Worm (Caenorhabditis elegans) whole organism, L4 larva: ENCODE measurements around the gene asns-2.

Experiments used
- F10B5.3 ChIP-seq: sonication (generic microtip); optimal IDR thresholded peaks from 2 replicates; lab custom pipeline; 2016; ENCODE audit warnings: mild to moderate bottlenecking, missing genetic modification characterization, missing compliant biosample characterization
- Y105C5A.15 ChIP-seq: fragments of 200-800 bp; sonication (Bioruptor generic); IDR thresholded peaks from 2 replicates; pipeline ENCODE4 v1.3.6; 2022; ENCODE audit warnings: missing genetic modification characterization, missing compliant biosample characterization
- Y5F2A.4 ChIP-seq: fragments of 200-800 bp; sonication (Bioruptor generic); optimal IDR thresholded peaks from 2 replicates; lab custom pipeline; 2018; ENCODE audit warnings: mild to moderate bottlenecking, missing genetic modification characterization, missing compliant biosample characterization
- ZK546.5 ChIP-seq, 2 experiments: sonication (generic microtip); optimal IDR thresholded peaks; 2 replicates each; lab custom pipeline; 2017; ENCODE audit warnings: missing biosample characterization in 2 of 2, missing genetic modification characterization in 2 of 2
- aha-1 ChIP-seq: fragments of 150-350 bp; peaks from one replicate; lab custom pipeline; 2014; ENCODE audit warnings: missing biosample characterization, missing genetic modification characterization
- ceh-32 ChIP-seq: sonication (generic microtip); optimal IDR thresholded peaks from 2 replicates; lab custom pipeline; 2016; ENCODE audit warnings: mild to moderate bottlenecking, missing genetic modification characterization, missing compliant biosample characterization; ENCODE audit not compliant: poor library complexity
- ces-1 ChIP-seq: fragments of 150-350 bp; sonication (generic microtip); optimal IDR thresholded peaks from 4 replicates; lab custom pipeline; 2014; ENCODE audit warnings: missing biosample characterization, missing genetic modification reagents, missing genetic modification characterization
- ctbp-1 ChIP-seq: fragments of 200-800 bp; sonication (Bioruptor generic); IDR thresholded peaks from 2 replicates; pipeline ENCODE4 v1.3.6; 2022; ENCODE audit warnings: missing genetic modification reagents, missing genetic modification characterization, missing compliant biosample characterization
- daf-12 ChIP-seq: fragments of 150-350 bp; optimal IDR thresholded peaks from 2 replicates; lab custom pipeline; 2014; ENCODE audit warnings: missing biosample characterization, missing genetic modification reagents, missing genetic modification characterization
- daf-16 ChIP-seq, 3 experiments: sonication (generic microtip); optimal IDR thresholded peaks; 2 replicates each; lab custom pipeline; 2016 to 2017; ENCODE audit warnings: missing genetic modification characterization in 3 of 3, missing genetic modification reagents in 3 of 3, mild to moderate bottlenecking in 2 of 3, missing compliant biosample characterization in 2 of 3, missing biosample characterization in 1 of 3, moderate library complexity in 1 of 3
- daf-8 ChIP-seq: fragments of 200-800 bp; sonication (Bioruptor generic); IDR thresholded peaks from 2 replicates; pipeline ENCODE4 v1.3.6; 2022; ENCODE audit warnings: missing genetic modification characterization, missing compliant biosample characterization
- dmd-6 ChIP-seq: fragments of 200-800 bp; sonication (Bioruptor generic); IDR thresholded peaks from 2 replicates; pipeline ENCODE4 v1.3.6; 2022; ENCODE audit warnings: missing genetic modification reagents, missing genetic modification characterization, missing compliant biosample characterization
- dmd-8 ChIP-seq: fragments of 200-800 bp; sonication (Bioruptor generic); IDR thresholded peaks from 2 replicates; pipeline ENCODE4 v1.3.6; 2022; ENCODE audit warnings: missing genetic modification characterization, missing compliant biosample characterization
- dmd-9 ChIP-seq: fragments of 200-800 bp; sonication (Bioruptor generic); IDR thresholded peaks from 2 replicates; pipeline ENCODE4 v1.3.6; 2022; ENCODE audit warnings: missing genetic modification reagents, missing genetic modification characterization, missing compliant biosample characterization
- dpl-1 ChIP-seq: fragments of 150-350 bp; optimal IDR thresholded peaks from 2 replicates; lab custom pipeline; 2014; ENCODE audit warnings: missing biosample characterization, missing genetic modification reagents, missing genetic modification characterization
- dve-1 ChIP-seq: sonication (generic microtip); optimal IDR thresholded peaks from 2 replicates; lab custom pipeline; 2017; ENCODE audit warnings: antibody characterized with exemption, mild to moderate bottlenecking, missing genetic modification characterization, missing compliant biosample characterization; ENCODE audit not compliant: insufficient read depth
- fos-1 ChIP-seq: fragments of 150-350 bp; optimal IDR thresholded peaks from 2 replicates; lab custom pipeline; 2014; ENCODE audit warnings: missing biosample characterization, missing genetic modification characterization
- hif-1 ChIP-seq, 2 experiments: sonication (generic microtip); optimal IDR thresholded peaks; 2 replicates each; lab custom pipeline; 2016 to 2017; ENCODE audit warnings: missing compliant biosample characterization in 2 of 2, missing genetic modification characterization in 2 of 2, missing genetic modification reagents in 2 of 2, missing genotype in 2 of 2, mild to moderate bottlenecking in 1 of 2
- hlh-11 ChIP-seq: fragments of 200-800 bp; sonication (Bioruptor generic); optimal IDR thresholded peaks from 2 replicates; lab custom pipeline; 2018; ENCODE audit warnings: mild to moderate bottlenecking, missing genetic modification characterization, missing compliant biosample characterization
- hlh-30 ChIP-seq: sonication (generic microtip); optimal IDR thresholded peaks from 2 replicates; lab custom pipeline; 2017; ENCODE audit warnings: antibody characterized with exemption, mild to moderate bottlenecking, missing genetic modification characterization, missing compliant biosample characterization; ENCODE audit not compliant: insufficient read depth
- lim-7 ChIP-seq: fragments of 200-800 bp; sonication (Bioruptor generic); IDR thresholded peaks from 2 replicates; pipeline ENCODE4 v1.3.6; 2022; ENCODE audit warnings: missing genetic modification characterization, missing compliant biosample characterization
- lin-15B ChIP-seq: fragments of 150-350 bp; sonication (generic microtip); optimal IDR thresholded peaks from 3 replicates; lab custom pipeline; 2014; ENCODE audit warnings: missing biosample characterization, missing genetic modification characterization
- lin-29 ChIP-seq: fragments of 200-800 bp; sonication (Bioruptor generic); IDR thresholded peaks from 2 replicates; pipeline ENCODE4 v1.3.6; 2022; ENCODE audit warnings: missing genetic modification reagents, missing genetic modification characterization, missing compliant biosample characterization
- lsy-2 ChIP-seq, 2 experiments: fragments of 150-350 bp in 1 of 2; sonication (generic microtip) in 1 of 2; optimal IDR thresholded peaks; 2 replicates each; lab custom pipeline; 2014 to 2017; ENCODE audit warnings: missing biosample characterization in 2 of 2, missing genetic modification characterization in 2 of 2
- madf-5 ChIP-seq, 2 experiments: fragments of 200-800 bp; sonication (Bioruptor generic); IDR thresholded peaks; 2 replicates each; pipeline ENCODE4 v1.3.6; 2022; ENCODE audit warnings: missing compliant biosample characterization in 2 of 2, missing genetic modification characterization in 2 of 2
- mdl-1 ChIP-seq, 2 experiments: fragments of 150-350 bp in 1 of 2; sonication (generic microtip) in 1 of 2; optimal IDR thresholded peaks; 2 replicates each; lab custom pipeline; 2014 to 2017; ENCODE audit warnings: missing biosample characterization in 2 of 2, missing genetic modification characterization in 2 of 2
- mep-1 ChIP-seq: fragments of 150-350 bp; sonication (generic microtip); optimal IDR thresholded peaks from 3 replicates; lab custom pipeline; 2014; ENCODE audit warnings: missing biosample characterization, missing genetic modification characterization
- mes-2 ChIP-seq: sonication (generic microtip); optimal IDR thresholded peaks from 2 replicates; lab custom pipeline; 2016; ENCODE audit warnings: missing genotype, mild to moderate bottlenecking, missing genetic modification characterization, missing compliant biosample characterization; ENCODE audit not compliant: poor library complexity, severe bottlenecking
- mxl-3 ChIP-seq: fragments of 200-800 bp; sonication (Bioruptor generic); optimal IDR thresholded peaks from 2 replicates; lab custom pipeline; 2018; ENCODE audit warnings: mild to moderate bottlenecking, missing genetic modification characterization, missing compliant biosample characterization
- nhr-111 ChIP-seq: fragments of 200-800 bp; sonication (Bioruptor generic); optimal IDR thresholded peaks from 2 replicates; lab custom pipeline; 2018; ENCODE audit warnings: mild to moderate bottlenecking, missing genetic modification characterization, missing compliant biosample characterization
- nhr-237 ChIP-seq: sonication (generic microtip); optimal IDR thresholded peaks from 2 replicates; lab custom pipeline; 2017; ENCODE audit warnings: missing biosample characterization, missing genetic modification characterization
- nhr-28 ChIP-seq: fragments of 150-350 bp; optimal IDR thresholded peaks from 2 replicates; lab custom pipeline; 2014; ENCODE audit warnings: missing biosample characterization, missing genetic modification characterization
- nhr-42 ChIP-seq: fragments of 200-800 bp; sonication (Bioruptor generic); IDR thresholded peaks from 2 replicates; pipeline ENCODE4 v1.3.6; 2022; ENCODE audit warnings: missing genetic modification characterization, missing compliant biosample characterization
- php-3 ChIP-seq: fragments of 200-800 bp; sonication (Bioruptor generic); IDR thresholded peaks from 2 replicates; pipeline ENCODE4 v1.3.6; 2022; ENCODE audit warnings: missing genetic modification reagents, missing genetic modification characterization, missing compliant biosample characterization
- pqm-1 ChIP-seq: sonication (generic microtip); optimal IDR thresholded peaks from 2 replicates; lab custom pipeline; 2017; ENCODE audit warnings: missing biosample characterization, missing genetic modification characterization
- rbr-2 ChIP-seq: sonication (generic microtip); optimal IDR thresholded peaks from 2 replicates; lab custom pipeline; 2016; ENCODE audit warnings: missing genotype, missing genetic modification characterization, missing compliant biosample characterization
- saeg-2 ChIP-seq: fragments of 200-800 bp; sonication (Bioruptor generic); IDR thresholded peaks from 2 replicates; pipeline ENCODE4 v1.3.6; 2022; ENCODE audit warnings: missing genetic modification reagents, missing genetic modification characterization, missing compliant biosample characterization
- skn-1 ChIP-seq: fragments of 150-350 bp; optimal IDR thresholded peaks from 2 replicates; lab custom pipeline; 2014; ENCODE audit warnings: missing biosample characterization, missing genetic modification characterization
- snpc-4 ChIP-seq: fragments of 150-350 bp; optimal IDR thresholded peaks from 2 replicates; lab custom pipeline; 2014; ENCODE audit warnings: missing biosample characterization, missing genetic modification characterization
- tag-97 ChIP-seq: fragments of 200-800 bp; sonication (Bioruptor generic); IDR thresholded peaks from 2 replicates; pipeline ENCODE4 v1.3.6; 2022; ENCODE audit warnings: missing genetic modification characterization, missing compliant biosample characterization
- unc-130 ChIP-seq: sonication (generic microtip); optimal IDR thresholded peaks from 2 replicates; lab custom pipeline; 2016; ENCODE audit warnings: missing genetic modification reagents, missing genetic modification characterization, missing compliant biosample characterization
- unc-62 ChIP-seq, 3 experiments: fragments of 150-350 bp in 1 of 3; sonication (generic microtip); optimal IDR thresholded peaks in 2 of 3; peaks in 1 of 3; 1 replicate in 1 of 3; 2 replicates in 2 of 3; lab custom pipeline; 2014 to 2017; ENCODE audit warnings: missing biosample characterization in 3 of 3, missing genetic modification characterization in 3 of 3, missing genetic modification reagents in 3 of 3, missing genotype in 1 of 3
- zag-1 ChIP-seq: fragments of 150-350 bp; optimal IDR thresholded peaks from 2 replicates; lab custom pipeline; 2014; ENCODE audit warnings: missing biosample characterization, missing genetic modification characterization
- zfp-3 ChIP-seq: fragments of 200-800 bp; sonication (Bioruptor generic); conservative IDR thresholded peaks from 2 replicates; pipeline ENCODE4 v1.3.6; 2022; ENCODE audit warnings: missing genetic modification reagents, missing genetic modification characterization, missing compliant biosample characterization
- zip-11 ChIP-seq: fragments of 200-800 bp; sonication (Bioruptor generic); IDR thresholded peaks from 2 replicates; pipeline ENCODE4 v1.3.6; 2022; ENCODE audit warnings: missing genetic modification characterization, missing compliant biosample characterization

The asns-2 gene

DNA sequence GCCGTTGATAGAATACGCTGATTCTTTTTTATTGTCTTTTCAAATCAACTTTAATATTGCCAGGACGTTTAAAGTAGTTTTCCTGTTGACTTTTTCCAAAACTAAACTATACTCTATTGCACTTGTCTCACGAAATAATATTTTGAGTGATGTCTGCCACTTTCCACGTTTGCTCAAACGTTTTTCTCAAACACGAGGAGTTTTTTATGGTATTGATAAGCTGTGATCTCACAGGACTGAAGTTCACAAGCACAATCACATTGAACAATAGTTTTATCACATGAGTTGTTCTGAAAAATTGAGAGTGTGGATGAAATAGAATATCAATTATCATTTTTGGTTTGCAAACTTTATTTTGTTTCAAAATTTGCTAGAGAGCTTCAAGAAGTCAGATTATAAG lies 30.9 kb downstream of the asns-2 start:
- TF ChIP-seq snpc-4 (tag; lab: Kevin White, UChicago), result no peak
- no peak for TF ChIP-seq dmd-8
- no peak for TF ChIP-seq daf-12 (tag; lab: Kevin White, UChicago)
- TF ChIP-seq daf-16 (GFP tag; optimal IDR thresholded peaks at IDR 0.05; lab: Kevin White, UChicago), result no peak
- TF ChIP-seq daf-16 (tag; optimal IDR thresholded peaks at IDR 0.05; lab: Kevin White, UChicago), result peak; percentile 88
- TF ChIP-seq zag-1 (tag; lab: Kevin White, UChicago), result no peak
- TF ChIP-seq nhr-28 (tag; lab: Kevin White, UChicago), result peak; percentile 59
- TF ChIP-seq mep-1 (tag; lab: Kevin White, UChicago), result peak; percentile 25
- peak in 1 of 2 experiments; percentile 35 for TF ChIP-seq unc-62 (GFP tag; optimal IDR thresholded peaks at IDR 0.05 in 1 of 2; lab: Kevin White, UChicago)
- TF ChIP-seq unc-62 (tag; optimal IDR thresholded peaks at IDR 0.05; lab: Kevin White, UChicago), result no peak
- TF ChIP-seq dmd-9 (GFP tag; lab: Robert Waterston, UW), result no peak
- TF ChIP-seq skn-1, result no peak
- peak; percentile 50 for TF ChIP-seq hlh-11 (tag; lab: Kevin White, UChicago)
- TF ChIP-seq php-3, result peak; percentile 81
- peak; percentile 83 for TF ChIP-seq dmd-6 (GFP tag; lab: Robert Waterston, UW)
- TF ChIP-seq mdl-1 (tag; optimal IDR thresholded peaks at IDR 0.05; lab: Kevin White, UChicago), result peak in 1 of 2 experiments; percentile 9
- TF ChIP-seq dve-1, result peak; percentile 93
- TF ChIP-seq pqm-1, result peak; percentile 9
- peak; percentile 45 for TF ChIP-seq hlh-30 (tag; lab: Kevin White, UChicago)

ce11 chrX:8718856-8719255 lies 31.9 kb downstream of the asns-2 start, which contains the start of gene F53A9.8:
Gene F53A9.8, minus strand, starts transcription at chrX:8718904.
- TF ChIP-seq nhr-42 (no peak), unc-130 (GFP tag; lab: Kevin White, UChicago) (no peak), pqm-1 (peak; percentile 42), lin-15B (tag; lab: Kevin White, UChicago) (no peak), php-3 (peak; percentile 88), lsy-2 (tag; optimal IDR thresholded peaks at IDR 0.05; lab: Kevin White, UChicago) (peak in 1 of 2 experiments; percentile 15), hlh-11 (tag; lab: Kevin White, UChicago) (peak; percentile 48), zfp-3 (GFP tag; lab: Robert Waterston, UW) (no peak), unc-62 (GFP tag; optimal IDR thresholded peaks at IDR 0.05 in 1 of 2; lab: Kevin White, UChicago) (peak; percentile 29 to 31), unc-62 (tag; optimal IDR thresholded peaks at IDR 0.05; lab: Kevin White, UChicago) (no peak), dve-1 (peak; percentile 83), nhr-28 (tag; lab: Kevin White, UChicago) (peak; percentile 58), daf-16 (GFP tag; optimal IDR thresholded peaks at IDR 0.05; lab: Kevin White, UChicago) (no peak), daf-16 (tag; optimal IDR thresholded peaks at IDR 0.05; lab: Kevin White, UChicago) (peak; percentile 75), Y105C5A.15 (GFP tag; lab: Robert Waterston, UW) (0 out of 2 replicates have a peak, but pooled peaks have one; percentile 20), dmd-6 (GFP tag; lab: Robert Waterston, UW) (peak; percentile 50), mdl-1 (tag; optimal IDR thresholded peaks at IDR 0.05; lab: Kevin White, UChicago) (peak in 1 of 2 experiments; percentile 43)

DNA sequence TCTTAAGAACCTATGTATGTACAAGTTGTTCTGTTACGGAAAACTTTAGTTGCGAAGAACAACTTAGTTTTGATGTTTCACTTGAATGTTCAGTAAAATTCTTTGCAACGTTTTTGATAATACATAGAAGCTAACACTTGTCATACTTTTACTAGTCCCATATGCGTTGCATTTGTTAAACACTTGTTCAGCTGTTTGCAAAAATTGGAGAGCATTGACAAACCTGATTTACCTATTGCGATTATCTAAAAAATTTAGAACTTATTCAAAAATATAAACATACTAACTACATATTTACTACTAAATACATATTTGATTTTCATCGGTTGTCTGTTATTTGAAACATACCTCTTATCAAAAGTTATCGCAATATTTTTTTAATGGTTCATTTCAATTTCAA lies 32.6 kb downstream of the asns-2 start:
- TF ChIP-seq ctbp-1 (GFP tag; lab: Robert Waterston, UW), result no peak
- TF ChIP-seq dmd-6 (GFP tag; lab: Robert Waterston, UW), result no peak
- TF ChIP-seq madf-5 (GFP tag; IDR thresholded peaks at IDR 0.05; lab: Robert Waterston, UW), result no peak
- no peak for TF ChIP-seq dpl-1 (GFP tag; lab: Kevin White, UChicago)
- TF ChIP-seq hlh-30 (tag; lab: Kevin White, UChicago), result no peak
- no peak for TF ChIP-seq zip-11
- TF ChIP-seq skn-1, result no peak
- TF ChIP-seq fos-1 (tag; lab: Kevin White, UChicago), result peak; percentile 20
- TF ChIP-seq lim-7 (GFP tag; lab: Robert Waterston, UW), result no peak
- no peak for TF ChIP-seq ces-1
- no peak for TF ChIP-seq aha-1 (tag; lab: Kevin White, UChicago)
- TF ChIP-seq daf-8 (GFP tag; lab: Robert Waterston, UW), result no peak
- no peak for TF ChIP-seq lin-29 (GFP tag; lab: Robert Waterston, UW)
- TF ChIP-seq ZK546.5 (tag; optimal IDR thresholded peaks at IDR 0.05; lab: Kevin White, UChicago), result no peak
- TF ChIP-seq tag-97 (GFP tag; lab: Robert Waterston, UW), result no peak
- no peak for TF ChIP-seq nhr-237 (tag; lab: Kevin White, UChicago)
- TF ChIP-seq F10B5.3, result no peak
- no peak for TF ChIP-seq saeg-2 (GFP tag; lab: Robert Waterston, UW)
- no peak for TF ChIP-seq rbr-2 (tag; lab: Kevin White, UChicago)
- no peak for TF ChIP-seq pqm-1
- TF ChIP-seq dve-1, result peak; percentile 69
- TF ChIP-seq Y5F2A.4 (GFP tag; lab: Kevin White, UChicago), result no peak
- TF ChIP-seq mes-2, result no peak
- TF ChIP-seq nhr-111 (GFP tag; lab: Kevin White, UChicago), result no peak
- no peak for TF ChIP-seq ceh-32 (tag; lab: Kevin White, UChicago)
- TF ChIP-seq mxl-3, result no peak
- TF ChIP-seq hif-1 (tag; optimal IDR thresholded peaks at IDR 0.05; lab: Kevin White, UChicago), result no peak
